Worm (Caenorhabditis elegans): ENCODE data around the gene dpf-7.

The dpf-7 gene

ce11 chrIV:4802494-4802893, at the start of gene dpf-7:
TSS of gene dpf-7 (minus strand) at chrIV:4802594.
- TF ChIP-seq aha-1 (tag; optimal IDR thresholded peaks at IDR 0.05) = no peak
- TF ChIP-seq lsy-2 (tag; optimal IDR thresholded peaks at IDR 0.05) = no peak
- TF ChIP-seq lin-14 (GFP tag; optimal IDR thresholded peaks at IDR 0.05) = no peak
- no peak for TF ChIP-seq aly-2 (tag; optimal IDR thresholded peaks at IDR 0.05)
- TF ChIP-seq irx-1 (tag; optimal IDR thresholded peaks at IDR 0.05) = no peak
- TF ChIP-seq sup-37 (GFP tag; optimal IDR thresholded peaks at IDR 0.05) = no peak
- TF ChIP-seq snpc-4 (tag; optimal IDR thresholded peaks at IDR 0.05) = no peak
- no peak for TF ChIP-seq hlh-17 (GFP tag; optimal IDR thresholded peaks at IDR 0.05; ENCODE audit: borderline replicate concordance)

ce11 chrIV:4846793-4847192, 44.4 kb upstream of the dpf-7 start, which contains the start of gene tat-2:
TSS of gene tat-2 (minus strand) at chrIV:4846893.
- no peak for TF ChIP-seq isw-1 (GFP tag; IDR thresholded peaks at IDR 0.05)
- TF ChIP-seq nhr-19 (GFP tag; conservative IDR thresholded peaks at IDR 0.05) = no peak
- no peak for TF ChIP-seq mab-9 (GFP tag; IDR thresholded peaks at IDR 0.05)
- TF ChIP-seq grh-1 (GFP tag; IDR thresholded peaks at IDR 0.05) = no peak
- no peak for TF ChIP-seq aly-2 (tag; optimal IDR thresholded peaks at IDR 0.05)
- TF ChIP-seq lin-35 (GFP tag; optimal IDR thresholded peaks at IDR 0.05) = no peak

- TF ChIP-seq lin-15B (tag; optimal IDR thresholded peaks at IDR 0.05) = no peak
- TF ChIP-seq dsc-1 (tag; optimal IDR thresholded peaks at IDR 0.05) = no peak
- TF ChIP-seq tlp-1 (tag; optimal IDR thresholded peaks at IDR 0.05) = no peak
- TF ChIP-seq unc-62 (GFP tag; optimal IDR thresholded peaks at IDR 0.05) = no peak
- TF ChIP-seq elt-2 (tag; optimal IDR thresholded peaks at IDR 0.05) = peak; percentile 48
- TF ChIP-seq efl-3 (GFP tag; optimal IDR thresholded peaks at IDR 0.05) = no peak
Observed at ce11 chrIV:4842030-4842429, 39.6 kb upstream of the dpf-7 start.

- no peak for TF ChIP-seq ama-1 (optimal IDR thresholded peaks at IDR 0.05)
- no peak for TF ChIP-seq vab-15 (tag; optimal IDR thresholded peaks at IDR 0.05)
- no peak for TF ChIP-seq aha-1 (tag; optimal IDR thresholded peaks at IDR 0.05)
- no peak for TF ChIP-seq efl-1 (optimal IDR thresholded peaks at IDR 0.05)
- no peak for TF ChIP-seq efl-1 (GFP tag; optimal IDR thresholded peaks at IDR 0.05 in 1 of 2)
- no peak for TF ChIP-seq tlp-1 (tag; optimal IDR thresholded peaks at IDR 0.05)
- no peak for TF ChIP-seq elt-3 (tag; optimal IDR thresholded peaks at IDR 0.05)
- no peak for TF ChIP-seq pag-3 (tag; optimal IDR thresholded peaks at IDR 0.05; ENCODE audit: borderline replicate concordance, insufficient read depth)
- no peak for TF ChIP-seq lin-39 (tag; optimal IDR thresholded peaks at IDR 0.05)
- TF ChIP-seq sptf-1 (tag; optimal IDR thresholded peaks at IDR 0.05) = no peak
- no peak for TF ChIP-seq ets-5 (GFP tag; IDR thresholded peaks at IDR 0.05)
- no peak for TF ChIP-seq nhr-28 (tag; optimal IDR thresholded peaks at IDR 0.05)
- TF ChIP-seq F16B12.6 (tag; optimal IDR thresholded peaks at IDR 0.05) = no peak
Observed at ce11 chrIV:4829641-4830040, 27.2 kb upstream of the dpf-7 start.

ce11 chrIV:4827219-4827618, 24.8 kb upstream of the dpf-7 start, which contains the start of gene mpz-4:
TSS of gene mpz-4 (minus strand) at chrIV:4827319.
- TF ChIP-seq C16A3.4 (tag; optimal IDR thresholded peaks at IDR 0.05) (no peak), egl-13 (tag; optimal IDR thresholded peaks at IDR 0.05) (no peak), nhr-47 (tag; optimal IDR thresholded peaks at IDR 0.05) (no peak), C34B4.2 (tag; optimal IDR thresholded peaks at IDR 0.05) (no peak), sox-4 (tag; optimal IDR thresholded peaks at IDR 0.05) (no peak), zip-4 (GFP tag; optimal IDR thresholded peaks at IDR 0.05) (no peak), dpl-1 (GFP tag; optimal IDR thresholded peaks at IDR 0.05) (no peak), efl-1 (optimal IDR thresholded peaks at IDR 0.05) (no peak), efl-1 (GFP tag; optimal IDR thresholded peaks at IDR 0.05 in 1 of 2) (no peak), nhr-11 (tag; optimal IDR thresholded peaks at IDR 0.05) (no peak), nhr-19 (GFP tag; conservative IDR thresholded peaks at IDR 0.05) (no peak), elt-3 (tag; optimal IDR thresholded peaks at IDR 0.05) (no peak), Y116A8C.19 (tag; optimal IDR thresholded peaks at IDR 0.05; ENCODE audit: borderline replicate concordance) (no peak), hpl-2 (GFP tag; optimal IDR thresholded peaks at IDR 0.05) (no peak)

Measured in whole organism, L1 larva.